Fruit fly (Drosophila melanogaster) whole organism: Measurements from ENCODE around the gene CG11842.

Source experiments
- CG8478 ChIP-seq: fragments of >200 bp; optimal IDR thresholded peaks from 2 replicates; lab custom pipeline; 2018; ENCODE audit warnings: inconsistent platforms
- Dll ChIP-seq: fragments of >200 bp; optimal IDR thresholded peaks from 2 replicates; lab custom pipeline; 2017
- EcR ChIP-seq, 2 experiments: fragments of >200 bp; optimal IDR thresholded peaks; 2 replicates each; lab custom pipeline; 2017; ENCODE audit warnings: missing biosample characterization in 2 of 2, missing genetic modification characterization in 2 of 2, missing genetic modification reagents in 2 of 2
- pan ChIP-seq: fragments of >200 bp; optimal IDR thresholded peaks from 2 replicates; lab custom pipeline; 2017
- psq ChIP-seq: fragments of >200 bp; optimal IDR thresholded peaks from 2 replicates; lab custom pipeline; 2017
- usp ChIP-seq: fragments of >200 bp; optimal IDR thresholded peaks from 2 replicates; lab custom pipeline; 2017; ENCODE audit warnings: missing biosample characterization, missing genetic modification characterization, mixed read lengths

CG11842 gene

dm6 chr3R:29052380-29052779 lies at the start of gene CG11842:
Gene CG11842, plus strand, starts transcription at chr3R:29052680.
- TF ChIP-seq CG8478 (lab: Kevin White, UChicago) (no peak), pan (no peak), Dll (lab: Kevin White, UChicago) (no peak)

- TF ChIP-seq EcR (GFP tag; optimal IDR thresholded peaks at IDR 0.05; lab: Kevin White, UChicago) (no peak), usp (GFP tag; lab: Kevin White, UChicago) (no peak), psq (lab: Kevin White, UChicago) (no peak), pan (no peak), Dll (lab: Kevin White, UChicago) (no peak), CG8478 (lab: Kevin White, UChicago) (no peak)
These were observed 47.4 kb upstream of the CG11842 start for dm6 chr3R:29004884-29005621.

dm6 chr3R:29005622-29006018 lies 46.9 kb upstream of the CG11842 start:
- TF ChIP-seq psq (lab: Kevin White, UChicago), result no peak
- no peak for TF ChIP-seq pan
- no peak for TF ChIP-seq usp (GFP tag; lab: Kevin White, UChicago)
- TF ChIP-seq Dll (lab: Kevin White, UChicago), result no peak
- no peak for TF ChIP-seq CG8478 (lab: Kevin White, UChicago)
- TF ChIP-seq EcR (GFP tag; optimal IDR thresholded peaks at IDR 0.05; lab: Kevin White, UChicago), result no peak

dm6 chr3R:29011144-29011543 lies 41.3 kb upstream of the CG11842 start:
- TF ChIP-seq usp (GFP tag; lab: Kevin White, UChicago), result no peak
- no peak for TF ChIP-seq CG8478 (lab: Kevin White, UChicago)
- TF ChIP-seq EcR (GFP tag; optimal IDR thresholded peaks at IDR 0.05; lab: Kevin White, UChicago), result no peak
- no peak for TF ChIP-seq pan
- no peak for TF ChIP-seq psq (lab: Kevin White, UChicago)
- TF ChIP-seq Dll (lab: Kevin White, UChicago), result no peak

dm6 chr3R:29020366-29020765 lies 32.1 kb upstream of the CG11842 start, which contains the start of gene wat:
Gene wat, minus strand, starts transcription at chr3R:29020406.
- no peak for TF ChIP-seq usp (GFP tag; lab: Kevin White, UChicago)
- TF ChIP-seq EcR (GFP tag; optimal IDR thresholded peaks at IDR 0.05; lab: Kevin White, UChicago), result no peak
- TF ChIP-seq pan, result no peak
- TF ChIP-seq CG8478 (lab: Kevin White, UChicago), result no peak
- TF ChIP-seq Dll (lab: Kevin White, UChicago), result no peak

- no peak for TF ChIP-seq EcR (GFP tag; optimal IDR thresholded peaks at IDR 0.05; lab: Kevin White, UChicago)
- no peak for TF ChIP-seq CG8478 (lab: Kevin White, UChicago)
- TF ChIP-seq Dll (lab: Kevin White, UChicago), result no peak
- TF ChIP-seq psq (lab: Kevin White, UChicago), result no peak
- no peak for TF ChIP-seq usp (GFP tag; lab: Kevin White, UChicago)
- no peak for TF ChIP-seq pan
These were observed 27.8 kb upstream of the CG11842 start, which contains the start of gene CG14518 for dm6 chr3R:29024671-29025070. Gene CG14518, plus strand, starts transcription at chr3R:29024971.

dm6 chr3R:29027122-29027521 lies 25.4 kb upstream of the CG11842 start, which contains the start of the genes eIF4E6 and CG1951:
Gene eIF4E6, minus strand, starts transcription at chr3R:29027174.
Gene CG1951, plus strand, starts transcription at chr3R:29027236.
- no peak for TF ChIP-seq CG8478 (lab: Kevin White, UChicago)
- no peak for TF ChIP-seq psq (lab: Kevin White, UChicago)
- TF ChIP-seq Dll (lab: Kevin White, UChicago), result no peak
- no peak for TF ChIP-seq EcR (GFP tag; optimal IDR thresholded peaks at IDR 0.05; lab: Kevin White, UChicago)
- TF ChIP-seq pan, result no peak
- no peak for TF ChIP-seq usp (GFP tag; lab: Kevin White, UChicago)

- TF ChIP-seq CG8478 (lab: Kevin White, UChicago), result no peak
- TF ChIP-seq EcR (GFP tag; optimal IDR thresholded peaks at IDR 0.05; lab: Kevin White, UChicago), result no peak
- TF ChIP-seq psq (lab: Kevin White, UChicago), result no peak
- TF ChIP-seq usp (GFP tag; lab: Kevin White, UChicago), result no peak
- no peak for TF ChIP-seq pan
- TF ChIP-seq Dll (lab: Kevin White, UChicago), result no peak
These were observed 19.9 kb upstream of the CG11842 start, which contains the start of gene Ssl2 for dm6 chr3R:29032542-29032941. Gene Ssl2, minus strand, starts transcription at chr3R:29032642.

dm6 chr3R:29033909-29034629 lies 18.4 kb upstream of the CG11842 start, which contains the start of the genes beta4GalNAcTB and Cpsf100:
Gene beta4GalNAcTB, minus strand, starts transcription at chr3R:29034008.
Gene Cpsf100, plus strand, starts transcription at chr3R:29034573.
- TF ChIP-seq CG8478 (lab: Kevin White, UChicago), result no peak
- TF ChIP-seq Dll (lab: Kevin White, UChicago), result no peak
- TF ChIP-seq usp (GFP tag; lab: Kevin White, UChicago), result no peak
- TF ChIP-seq psq (lab: Kevin White, UChicago), result no peak
- no peak for TF ChIP-seq pan
- no peak for TF ChIP-seq EcR (GFP tag; optimal IDR thresholded peaks at IDR 0.05; lab: Kevin White, UChicago)

dm6 chr3R:29038960-29039581 lies 13.4 kb upstream of the CG11842 start, which contains the start of the genes Slu7 and Pkc98E:
Gene Slu7, minus strand, starts transcription at chr3R:29039071.
Gene Pkc98E, plus strand, starts transcription at chr3R:29039156.
- peak; percentile 46 for TF ChIP-seq CG8478 (lab: Kevin White, UChicago)
- no peak for TF ChIP-seq Dll (lab: Kevin White, UChicago)
- TF ChIP-seq pan, result no peak
- TF ChIP-seq usp (GFP tag; lab: Kevin White, UChicago), result no peak
